Fruit fly (Drosophila melanogaster): Measurements from ENCODE around the gene Kyat.

The Kyat gene

DNA sequence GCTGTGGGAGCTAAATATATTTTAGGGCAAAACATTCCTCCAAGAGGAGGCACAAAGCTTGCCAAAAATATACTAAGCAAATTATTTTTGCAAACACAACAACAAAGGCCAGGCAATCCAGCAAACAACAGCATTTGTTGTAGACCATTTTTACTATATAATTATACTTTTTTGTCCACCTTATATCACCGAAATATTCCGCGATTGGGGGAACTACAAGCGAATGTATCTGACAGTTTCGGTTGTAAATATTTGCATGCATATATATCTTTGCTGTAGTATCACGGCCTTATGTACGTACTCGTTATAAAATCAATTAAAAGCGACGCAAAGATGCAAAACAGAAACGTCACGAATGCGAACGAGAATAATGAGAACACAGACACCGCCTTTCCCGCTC lies 9.8 kb downstream of the Kyat start:
- TF ChIP-seq CG9948 (tag; optimal IDR thresholded peaks at IDR 0.05), result no peak
- TF ChIP-seq CG10348 (GFP tag; IDR thresholded peaks at IDR 0.05), result no peak
- TF ChIP-seq CG12605 (GFP tag; IDR thresholded peaks at IDR 0.05), result no peak
- no peak for TF ChIP-seq CG17806 (tag; optimal IDR thresholded peaks at IDR 0.05)
- no peak for TF ChIP-seq rn (GFP tag; IDR thresholded peaks at IDR 0.05)
- TF ChIP-seq gl (tag; optimal IDR thresholded peaks at IDR 0.05), result no peak
- no peak for TF ChIP-seq Pif1B (GFP tag; optimal IDR thresholded peaks at IDR 0.05)
- no peak for TF ChIP-seq CG4496 (GFP tag; IDR thresholded peaks at IDR 0.05)
- no peak for TF ChIP-seq EcR (GFP tag; optimal IDR thresholded peaks at IDR 0.05)
- TF ChIP-seq CG34367 (tag; optimal IDR thresholded peaks at IDR 0.05), result no peak
- TF ChIP-seq Snoo (tag; optimal IDR thresholded peaks at IDR 0.05), result no peak

DNA sequence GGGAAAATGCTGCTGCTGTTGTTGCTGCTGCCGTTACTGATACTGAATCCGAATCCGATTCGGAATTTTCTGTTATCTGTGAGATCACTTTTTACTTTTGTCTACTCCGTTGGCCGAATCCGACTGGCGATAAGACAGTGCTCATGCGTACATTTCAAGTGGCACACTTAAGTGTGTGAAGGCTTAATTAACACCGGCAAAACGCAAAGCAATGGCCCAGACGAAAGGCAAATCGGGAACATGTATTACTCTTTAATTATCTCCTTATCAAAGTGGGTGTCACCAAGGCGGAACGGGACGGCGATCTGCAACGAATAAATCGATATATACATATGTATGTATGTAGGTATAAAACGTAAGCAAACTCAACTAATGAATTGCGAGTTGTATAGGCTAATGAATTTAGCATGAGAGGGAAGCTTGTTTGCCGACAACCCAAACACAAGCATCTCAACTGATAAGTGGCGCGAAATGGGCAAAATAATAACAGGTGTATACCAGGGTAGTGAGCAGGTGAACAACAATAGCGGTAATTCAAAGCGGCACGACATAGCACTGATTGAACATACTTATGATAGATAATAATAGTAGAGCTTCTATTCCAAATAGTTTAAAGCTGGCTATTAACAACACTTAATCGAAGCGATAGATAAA lies 11.3 kb downstream of the Kyat start:
- TF ChIP-seq fd96Ca (GFP tag; IDR thresholded peaks at IDR 0.05), result no peak
- no peak for TF ChIP-seq CG10348 (GFP tag; IDR thresholded peaks at IDR 0.05)
- no peak for TF ChIP-seq CG32121 (GFP tag; IDR thresholded peaks at IDR 0.05)
- no peak for TF ChIP-seq Pif1A (GFP tag; optimal IDR thresholded peaks at IDR 0.05)
- no peak for TF ChIP-seq CG14655 (GFP tag; optimal IDR thresholded peaks at IDR 0.05)
- TF ChIP-seq gl (tag; optimal IDR thresholded peaks at IDR 0.05), result no peak
- no peak for TF ChIP-seq CG34367 (tag; optimal IDR thresholded peaks at IDR 0.05)
- TF ChIP-seq CG8159 (tag; optimal IDR thresholded peaks at IDR 0.05), result no peak
- TF ChIP-seq CG13204 (GFP tag; optimal IDR thresholded peaks at IDR 0.05), result no peak
- TF ChIP-seq CG8301 (tag; optimal IDR thresholded peaks at IDR 0.05), result no peak
- TF ChIP-seq Pif1B (GFP tag; optimal IDR thresholded peaks at IDR 0.05), result no peak
- TF ChIP-seq CG9948 (tag; optimal IDR thresholded peaks at IDR 0.05), result no peak
- TF ChIP-seq CG15710 (tag; optimal IDR thresholded peaks at IDR 0.05), result no peak
- no peak for TF ChIP-seq Ets98B (GFP tag; IDR thresholded peaks at IDR 0.05)
- no peak for TF ChIP-seq CG17806 (tag; optimal IDR thresholded peaks at IDR 0.05)
- TF ChIP-seq CG12605 (GFP tag; IDR thresholded peaks at IDR 0.05), result no peak
- TF ChIP-seq EcR (GFP tag; optimal IDR thresholded peaks at IDR 0.05), result no peak
- no peak for TF ChIP-seq D1 (tag; optimal IDR thresholded peaks at IDR 0.05)

DNA sequence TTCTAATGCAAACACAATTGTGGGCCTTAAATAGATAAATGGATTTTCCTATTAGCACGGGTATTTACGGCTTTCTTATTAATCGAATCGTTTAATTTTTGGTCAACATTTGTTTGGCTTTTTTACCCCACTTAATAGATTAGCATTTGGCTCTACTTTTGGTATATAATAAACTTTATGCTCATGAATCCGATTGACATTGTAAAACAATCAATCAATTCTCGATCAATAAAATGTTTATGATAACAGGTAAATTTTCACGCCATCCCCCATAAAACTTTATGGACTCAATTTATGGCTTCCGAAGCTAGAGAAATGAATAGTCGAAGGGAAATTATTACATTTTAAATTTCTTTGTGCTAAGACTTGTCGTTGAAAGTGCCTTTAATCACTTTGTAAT lies 12.7 kb downstream of the Kyat start:
- TF ChIP-seq CG17806 (tag; optimal IDR thresholded peaks at IDR 0.05) (no peak), Pif1B (GFP tag; optimal IDR thresholded peaks at IDR 0.05) (no peak), CG14655 (GFP tag; optimal IDR thresholded peaks at IDR 0.05) (no peak), Snoo (tag; optimal IDR thresholded peaks at IDR 0.05) (no peak), CG34367 (tag; optimal IDR thresholded peaks at IDR 0.05) (no peak), EcR (GFP tag; optimal IDR thresholded peaks at IDR 0.05) (no peak), CG4496 (GFP tag; IDR thresholded peaks at IDR 0.05) (no peak), CG13204 (GFP tag; optimal IDR thresholded peaks at IDR 0.05) (no peak), CG10348 (GFP tag; IDR thresholded peaks at IDR 0.05) (no peak), fd96Ca (GFP tag; IDR thresholded peaks at IDR 0.05) (no peak), D1 (tag; optimal IDR thresholded peaks at IDR 0.05) (no peak), CG9948 (tag; optimal IDR thresholded peaks at IDR 0.05) (no peak), CG12605 (GFP tag; IDR thresholded peaks at IDR 0.05) (no peak), CG32121 (GFP tag; IDR thresholded peaks at IDR 0.05) (no peak), rn (GFP tag; IDR thresholded peaks at IDR 0.05) (no peak), CG15710 (tag; optimal IDR thresholded peaks at IDR 0.05) (no peak), gl (tag; optimal IDR thresholded peaks at IDR 0.05) (no peak), CG8159 (tag; optimal IDR thresholded peaks at IDR 0.05) (no peak), CG8301 (tag; optimal IDR thresholded peaks at IDR 0.05) (no peak)

DNA sequence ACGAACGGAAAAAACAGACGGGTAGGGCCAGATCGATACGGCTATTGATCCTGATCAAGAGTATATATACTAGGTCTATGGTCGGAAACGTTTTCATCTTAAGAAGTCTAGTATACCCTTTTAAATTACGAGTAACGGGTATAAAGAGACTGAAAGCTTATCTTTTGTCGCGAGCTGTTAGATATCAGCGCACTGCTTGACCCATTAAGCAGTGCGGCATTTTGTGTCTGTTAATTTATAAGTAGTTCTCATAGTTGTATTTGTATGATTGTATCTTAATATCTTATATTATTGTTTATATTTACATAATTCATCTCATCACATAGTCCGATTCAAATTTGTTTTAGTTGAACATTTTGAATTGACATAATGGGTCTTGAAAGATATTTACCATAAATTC lies 14.7 kb downstream of the Kyat start:
- TF ChIP-seq CG17806 (tag; optimal IDR thresholded peaks at IDR 0.05) (no peak), CG10348 (GFP tag; IDR thresholded peaks at IDR 0.05) (no peak)

DNA sequence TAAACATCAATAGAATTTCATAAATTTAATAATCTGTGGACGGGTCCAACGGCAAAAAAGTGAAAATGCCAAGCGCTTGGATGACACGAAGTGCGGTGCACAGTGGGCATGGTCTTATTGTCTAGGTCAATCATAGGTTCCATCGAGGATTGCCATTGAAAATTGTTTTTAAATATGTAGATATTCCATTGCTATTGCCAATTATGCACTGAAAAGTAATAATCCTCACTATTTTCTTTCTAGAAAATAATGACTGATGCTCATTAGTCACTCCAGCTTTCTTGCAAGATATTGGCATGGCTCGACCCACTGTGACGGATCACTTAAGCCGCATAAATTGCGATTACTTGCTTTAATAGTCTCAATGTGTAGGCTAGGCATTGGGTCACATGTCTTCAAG lies 15.5 kb downstream of the Kyat start:
- TF ChIP-seq CG32121 (GFP tag; IDR thresholded peaks at IDR 0.05) (peak; percentile 31; the same call in 1 of the 2 replicates), D1 (tag; optimal IDR thresholded peaks at IDR 0.05) (no peak), CG9948 (tag; optimal IDR thresholded peaks at IDR 0.05) (peak; percentile 43), CG10348 (GFP tag; IDR thresholded peaks at IDR 0.05) (no peak), CG12605 (GFP tag; IDR thresholded peaks at IDR 0.05) (peak; percentile 34; the same call in 1 of the 2 replicates), CG14655 (GFP tag; optimal IDR thresholded peaks at IDR 0.05) (peak; percentile 59), Pif1A (GFP tag; optimal IDR thresholded peaks at IDR 0.05) (peak; percentile 72), gl (tag; optimal IDR thresholded peaks at IDR 0.05) (no peak), Ets98B (GFP tag; IDR thresholded peaks at IDR 0.05) (peak; percentile 56), CG8301 (tag; optimal IDR thresholded peaks at IDR 0.05) (peak; percentile 49), EcR (GFP tag; optimal IDR thresholded peaks at IDR 0.05) (no peak), CG4496 (GFP tag; IDR thresholded peaks at IDR 0.05) (peak; percentile 67), CG17806 (tag; optimal IDR thresholded peaks at IDR 0.05) (peak; percentile 52), rn (GFP tag; IDR thresholded peaks at IDR 0.05) (no peak), CG13204 (GFP tag; optimal IDR thresholded peaks at IDR 0.05) (no peak), Snoo (tag; optimal IDR thresholded peaks at IDR 0.05) (peak; percentile 23), CG34367 (tag; optimal IDR thresholded peaks at IDR 0.05) (peak; percentile 42), CG8159 (tag; optimal IDR thresholded peaks at IDR 0.05) (peak; percentile 57), Pif1B (GFP tag; optimal IDR thresholded peaks at IDR 0.05) (peak; percentile 17), CG15710 (tag; optimal IDR thresholded peaks at IDR 0.05) (peak; percentile 45), fd96Ca (GFP tag; IDR thresholded peaks at IDR 0.05) (peak; percentile 66; the same call in 2 of the 3 replicates)

DNA sequence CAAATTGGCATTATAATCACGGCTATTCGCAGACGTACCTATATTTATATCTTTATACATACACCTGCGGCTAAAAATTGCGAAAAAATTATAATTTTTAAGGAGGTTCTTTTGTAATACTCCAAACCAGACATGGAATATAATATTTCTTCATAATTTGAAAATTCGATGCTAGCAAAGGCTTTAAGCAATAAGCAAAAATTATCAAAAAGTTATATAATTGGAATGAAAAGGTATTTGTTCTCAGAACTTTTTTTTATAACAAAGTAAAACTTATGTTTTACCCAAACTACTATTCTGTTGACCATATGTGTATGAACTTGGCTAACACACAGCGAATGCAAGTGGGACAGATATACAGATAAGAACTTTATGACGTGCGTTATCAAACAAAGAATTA lies 16.7 kb downstream of the Kyat start:
- TF ChIP-seq Snoo (tag; optimal IDR thresholded peaks at IDR 0.05) (peak; percentile 22), CG15710 (tag; optimal IDR thresholded peaks at IDR 0.05) (no peak), CG13204 (GFP tag; optimal IDR thresholded peaks at IDR 0.05) (no peak)

Data from whole organism, pupa.